Worm (Caenorhabditis elegans) whole organism, L1 larva: ENCODE measurements around the gene ttr-14.

Experiments used
- F16B12.6 ChIP-seq: fragments of 150-350 bp; optimal IDR thresholded peaks from 2 replicates; lab custom pipeline; 2014; ENCODE audit warnings: missing biosample characterization, missing genetic modification characterization
- Y116A8C.19 ChIP-seq: sonication (generic microtip); optimal IDR thresholded peaks from 2 replicates; lab custom pipeline; 2016; ENCODE audit warnings: missing compliant biosample characterization, missing genetic modification characterization, borderline replicate concordance
- aha-1 ChIP-seq: fragments of 150-350 bp; optimal IDR thresholded peaks from 2 replicates; lab custom pipeline; 2014; ENCODE audit warnings: missing biosample characterization, missing genetic modification characterization
- alr-1 ChIP-seq: fragments of 200-800 bp; sonication (Bioruptor generic); optimal IDR thresholded peaks from 2 replicates; lab custom pipeline; 2018; ENCODE audit warnings: borderline replicate concordance, mild to moderate bottlenecking, missing genetic modification characterization, missing compliant biosample characterization
- aly-2 ChIP-seq: fragments of 150-350 bp; optimal IDR thresholded peaks from 2 replicates; lab custom pipeline; 2014; ENCODE audit warnings: missing biosample characterization, missing genetic modification characterization
- ceh-8 ChIP-seq: fragments of 200-800 bp; sonication (Bioruptor generic); optimal IDR thresholded peaks from 2 replicates; lab custom pipeline; 2018; ENCODE audit warnings: mild to moderate bottlenecking, missing genetic modification characterization, moderate library complexity, missing compliant biosample characterization
- ceh-82 ChIP-seq, 3 experiments: fragments of 150-350 bp in 1 of 3; sonication (generic microtip) in 2 of 3; optimal IDR thresholded peaks; 2 replicates each; lab custom pipeline; 2014 to 2017; ENCODE audit warnings: missing biosample characterization in 3 of 3, missing genetic modification characterization in 3 of 3
- ceh-88 ChIP-seq: fragments of 200-800 bp; sonication (Bioruptor generic); IDR thresholded peaks from 2 replicates; pipeline ENCODE4 v1.3.6; 2022; ENCODE audit warnings: missing genetic modification characterization, missing compliant biosample characterization
- ces-1 ChIP-seq: fragments of 150-350 bp; optimal IDR thresholded peaks from 2 replicates; lab custom pipeline; 2014; ENCODE audit warnings: missing biosample characterization, missing genetic modification reagents, missing genetic modification characterization
- dpl-1 ChIP-seq, 3 experiments: fragments of 150-350 bp in 2 of 3; sonication (generic microtip) in 1 of 3; optimal IDR thresholded peaks; 2 replicates each; lab custom pipeline; 2014 to 2017; ENCODE audit warnings: missing biosample characterization in 3 of 3, missing genetic modification characterization in 3 of 3, missing genetic modification reagents in 3 of 3
- efl-1 ChIP-seq, 4 experiments: fragments of 150-350 bp; optimal IDR thresholded peaks in 3 of 4; peaks in 1 of 4; 1 replicate in 1 of 4; 2 replicates in 3 of 4; lab custom pipeline; 2014; ENCODE audit warnings: missing biosample characterization in 2 of 4, missing genetic modification characterization in 2 of 4, missing genetic modification reagents in 2 of 4
- efl-3 ChIP-seq: fragments of 200-800 bp; sonication (Bioruptor generic); optimal IDR thresholded peaks from 2 replicates; lab custom pipeline; 2018; ENCODE audit warnings: mild to moderate bottlenecking, missing genetic modification characterization, missing compliant biosample characterization
- fkh-4 ChIP-seq: sonication (generic microtip); optimal IDR thresholded peaks from 2 replicates; lab custom pipeline; 2016; ENCODE audit warnings: missing compliant biosample characterization, missing genetic modification characterization, borderline replicate concordance
- fkh-8 ChIP-seq: sonication (generic microtip); optimal IDR thresholded peaks from 2 replicates; lab custom pipeline; 2016; ENCODE audit warnings: mild to moderate bottlenecking, missing genetic modification characterization, missing compliant biosample characterization
- fos-1 ChIP-seq: fragments of 150-350 bp; optimal IDR thresholded peaks from 2 replicates; lab custom pipeline; 2014; ENCODE audit warnings: missing biosample characterization, missing genetic modification characterization
- grh-1 ChIP-seq: fragments of 200-800 bp; sonication (Bioruptor generic); IDR thresholded peaks from 2 replicates; pipeline ENCODE4 v1.3.6; 2022; ENCODE audit warnings: missing genetic modification reagents, missing genetic modification characterization, missing compliant biosample characterization
- irx-1 ChIP-seq: sonication (generic microtip); optimal IDR thresholded peaks from 2 replicates; lab custom pipeline; 2016; ENCODE audit warnings: missing genetic modification characterization, missing compliant biosample characterization
- jun-1 ChIP-seq: fragments of 150-350 bp; optimal IDR thresholded peaks from 2 replicates; lab custom pipeline; 2014; ENCODE audit warnings: missing biosample characterization, missing genetic modification reagents, missing genetic modification characterization
- lin-13 ChIP-seq: fragments of 150-350 bp; optimal IDR thresholded peaks from 2 replicates; lab custom pipeline; 2014; ENCODE audit warnings: missing biosample characterization, missing genetic modification reagents, missing genetic modification characterization
- lin-14 ChIP-seq: fragments of 200-800 bp; sonication (Bioruptor generic); optimal IDR thresholded peaks from 2 replicates; lab custom pipeline; 2018; ENCODE audit warnings: mild to moderate bottlenecking, missing genetic modification characterization, moderate library complexity, missing compliant biosample characterization
- lin-15B ChIP-seq: fragments of 150-350 bp; sonication (generic microtip); optimal IDR thresholded peaks from 3 replicates; lab custom pipeline; 2014; ENCODE audit warnings: missing biosample characterization, missing genetic modification characterization
- mab-9 ChIP-seq: fragments of 200-800 bp; sonication (Bioruptor generic); IDR thresholded peaks from 2 replicates; pipeline ENCODE4 v1.3.6; 2022; ENCODE audit warnings: missing genetic modification reagents, missing genetic modification characterization, missing compliant biosample characterization
- mdl-1 ChIP-seq, 2 experiments: fragments of 150-350 bp; optimal IDR thresholded peaks; 2 replicates each; lab custom pipeline; 2014 to 2017; ENCODE audit warnings: missing biosample characterization in 2 of 2, missing genetic modification characterization in 2 of 2, inconsistent platforms in 1 of 2
- mef-2 ChIP-seq: fragments of 150-350 bp; optimal IDR thresholded peaks from 2 replicates; lab custom pipeline; 2014; ENCODE audit warnings: missing biosample characterization, missing genetic modification characterization
- mep-1 ChIP-seq: fragments of 150-350 bp; optimal IDR thresholded peaks from 2 replicates; lab custom pipeline; 2014; ENCODE audit warnings: missing biosample characterization, missing genetic modification characterization
- nhr-11 ChIP-seq: fragments of 150-350 bp; optimal IDR thresholded peaks from 2 replicates; lab custom pipeline; 2014; ENCODE audit warnings: missing biosample characterization, missing genetic modification characterization
- nhr-12 ChIP-seq: sonication (generic microtip); optimal IDR thresholded peaks from 2 replicates; lab custom pipeline; 2017; ENCODE audit warnings: missing biosample characterization, missing genetic modification characterization
- nhr-19 ChIP-seq: fragments of 200-800 bp; sonication (Bioruptor generic); conservative IDR thresholded peaks from 2 replicates; pipeline ENCODE4 v1.3.6; 2022; ENCODE audit warnings: missing genetic modification characterization, missing compliant biosample characterization
- nhr-20 ChIP-seq: sonication (generic microtip); optimal IDR thresholded peaks from 2 replicates; lab custom pipeline; 2016; ENCODE audit warnings: mild to moderate bottlenecking, missing genetic modification characterization, missing compliant biosample characterization
- nhr-237 ChIP-seq: fragments of 150-350 bp; optimal IDR thresholded peaks from 2 replicates; lab custom pipeline; 2014; ENCODE audit warnings: missing biosample characterization, missing genetic modification characterization
- nhr-28 ChIP-seq: fragments of 150-350 bp; optimal IDR thresholded peaks from 2 replicates; lab custom pipeline; 2014; ENCODE audit warnings: missing biosample characterization, missing genetic modification characterization
- nhr-47 ChIP-seq: sonication (generic microtip); optimal IDR thresholded peaks from 2 replicates; lab custom pipeline; 2016; ENCODE audit warnings: mild to moderate bottlenecking, missing genetic modification characterization, moderate library complexity, missing compliant biosample characterization
- nhr-71 ChIP-seq: sonication (generic microtip); optimal IDR thresholded peaks from 2 replicates; lab custom pipeline; 2016; ENCODE audit warnings: mild to moderate bottlenecking, missing genetic modification characterization, moderate library complexity, missing compliant biosample characterization
- nhr-76 ChIP-seq: sonication (generic microtip); optimal IDR thresholded peaks from 2 replicates; lab custom pipeline; 2017; ENCODE audit warnings: missing biosample characterization, missing genetic modification characterization
- nhr-84 ChIP-seq: sonication (generic microtip); optimal IDR thresholded peaks from 2 replicates; lab custom pipeline; 2017; ENCODE audit warnings: missing biosample characterization, missing genetic modification characterization
- pqm-1 ChIP-seq: sonication (generic microtip); optimal IDR thresholded peaks from 3 replicates; lab custom pipeline; 2017; ENCODE audit warnings: missing biosample characterization, missing genetic modification characterization
- skn-1 ChIP-seq: fragments of 150-350 bp; optimal IDR thresholded peaks from 2 replicates; lab custom pipeline; 2014; ENCODE audit warnings: missing biosample characterization, missing genetic modification characterization
- snpc-4 ChIP-seq: fragments of 150-350 bp; optimal IDR thresholded peaks from 2 replicates; lab custom pipeline; 2014; ENCODE audit warnings: missing biosample characterization, missing genetic modification characterization
- snu-23 ChIP-seq: sonication (generic microtip); optimal IDR thresholded peaks from 2 replicates; lab custom pipeline; 2016; ENCODE audit warnings: missing genetic modification characterization, missing compliant biosample characterization
- sox-4 ChIP-seq: sonication (generic microtip); optimal IDR thresholded peaks from 2 replicates; lab custom pipeline; 2016; ENCODE audit warnings: missing genetic modification characterization, missing compliant biosample characterization
- sptf-1 ChIP-seq: fragments of 150-350 bp; optimal IDR thresholded peaks from 2 replicates; lab custom pipeline; 2014; ENCODE audit warnings: missing biosample characterization, missing genetic modification characterization
- sup-37 ChIP-seq: fragments of 200-800 bp; sonication (Bioruptor generic); optimal IDR thresholded peaks from 2 replicates; lab custom pipeline; 2018; ENCODE audit warnings: mild to moderate bottlenecking, missing genetic modification characterization, missing compliant biosample characterization
- swsn-7 ChIP-seq: sonication (generic microtip); optimal IDR thresholded peaks from 2 replicates; lab custom pipeline; 2016; ENCODE audit warnings: missing genetic modification characterization, missing compliant biosample characterization
- tlp-1 ChIP-seq: fragments of 150-350 bp; optimal IDR thresholded peaks from 2 replicates; lab custom pipeline; 2014; ENCODE audit warnings: missing biosample characterization, missing genetic modification characterization
- unc-130 ChIP-seq: fragments of 150-350 bp; optimal IDR thresholded peaks from 2 replicates; lab custom pipeline; 2017; ENCODE audit warnings: missing biosample characterization, missing genetic modification characterization, inconsistent platforms
- unc-86 ChIP-seq: sonication (generic microtip); optimal IDR thresholded peaks from 2 replicates; lab custom pipeline; 2016; ENCODE audit warnings: missing genetic modification characterization, missing compliant biosample characterization
- unc-98 ChIP-seq: fragments of 200-800 bp; sonication (Bioruptor generic); IDR thresholded peaks from 2 replicates; pipeline ENCODE4 v1.3.6; 2022; ENCODE audit warnings: missing genetic modification characterization, missing compliant biosample characterization
- vab-15 ChIP-seq: sonication (generic microtip); optimal IDR thresholded peaks from 2 replicates; lab custom pipeline; 2017; ENCODE audit warnings: missing genotype, mild to moderate bottlenecking, missing genetic modification characterization, missing compliant biosample characterization
- xbp-1 ChIP-seq: sonication (generic microtip); optimal IDR thresholded peaks from 2 replicates; lab custom pipeline; 2016; ENCODE audit warnings: missing genetic modification characterization, missing compliant biosample characterization
- zag-1 ChIP-seq: fragments of 150-350 bp; optimal IDR thresholded peaks from 2 replicates; lab custom pipeline; 2014; ENCODE audit warnings: missing biosample characterization, missing genetic modification characterization
- zip-4 ChIP-seq: fragments of 200-800 bp; sonication (Bioruptor generic); optimal IDR thresholded peaks from 2 replicates; lab custom pipeline; 2018; ENCODE audit warnings: mild to moderate bottlenecking, missing genetic modification characterization, moderate library complexity, missing compliant biosample characterization
- ztf-11 ChIP-seq, 2 experiments: sonication (generic microtip); optimal IDR thresholded peaks; 2 replicates each; lab custom pipeline; 2016 to 2017; ENCODE audit warnings: missing genetic modification characterization in 2 of 2, missing biosample characterization in 1 of 2, missing compliant biosample characterization in 1 of 2

The ttr-14 gene

ce11 chrX:10754532-10754931 lies 32.8 kb upstream of the ttr-14 start:
- TF ChIP-seq efl-3 (GFP tag; lab: Kevin White, UChicago): no peak
- TF ChIP-seq ztf-11 (tag; optimal IDR thresholded peaks at IDR 0.05; lab: Kevin White, UChicago): no peak
- TF ChIP-seq mep-1 (tag; lab: Kevin White, UChicago): no peak
- no peak for TF ChIP-seq fos-1
- TF ChIP-seq ceh-82 (tag; optimal IDR thresholded peaks at IDR 0.05; lab: Kevin White, UChicago): no peak
- no peak for TF ChIP-seq sup-37 (GFP tag; lab: Kevin White, UChicago)
- no peak for TF ChIP-seq F16B12.6 (tag; lab: Kevin White, UChicago)
- TF ChIP-seq snu-23: no peak
- TF ChIP-seq nhr-19 (GFP tag; lab: Robert Waterston, UW): no peak

ce11 chrX:10756185-10756584 lies 31.1 kb upstream of the ttr-14 start:
- TF ChIP-seq mdl-1 (tag; optimal IDR thresholded peaks at IDR 0.05; lab: Kevin White, UChicago): no peak
- no peak for TF ChIP-seq pqm-1 (tag; lab: Kevin White, UChicago)
- TF ChIP-seq nhr-12 (tag; lab: Kevin White, UChicago): no peak
- no peak for TF ChIP-seq aly-2 (tag; lab: Kevin White, UChicago)
- no peak for TF ChIP-seq sup-37 (GFP tag; lab: Kevin White, UChicago)
- TF ChIP-seq jun-1: peak; percentile 45
- TF ChIP-seq swsn-7 (tag; lab: Kevin White, UChicago): no peak
- no peak for TF ChIP-seq nhr-76
- no peak for TF ChIP-seq Y116A8C.19 (tag; lab: Kevin White, UChicago)
- no peak for TF ChIP-seq dpl-1 (GFP tag; optimal IDR thresholded peaks at IDR 0.05; lab: Kevin White, UChicago)
- no peak for TF ChIP-seq nhr-11 (tag; lab: Kevin White, UChicago)
- TF ChIP-seq unc-98 (GFP tag; lab: Robert Waterston, UW): no peak
- TF ChIP-seq skn-1: peak; percentile 30
- peak; percentile 6 for TF ChIP-seq nhr-71 (tag; lab: Kevin White, UChicago)
- peak; percentile 41 for TF ChIP-seq sox-4 (tag; lab: Kevin White, UChicago)
- no peak for TF ChIP-seq mab-9
- peak; percentile 59 for TF ChIP-seq fkh-8 (tag; lab: Kevin White, UChicago)
- no peak for TF ChIP-seq lin-15B
- no peak for TF ChIP-seq nhr-28
- TF ChIP-seq ces-1 (GFP tag; lab: Kevin White, UChicago): no peak
- TF ChIP-seq unc-130 (tag; lab: Kevin White, UChicago): no peak
- TF ChIP-seq lin-14: no peak
- no peak for TF ChIP-seq efl-1 (optimal IDR thresholded peaks at IDR 0.05; lab: Kevin White, UChicago)
- no peak for TF ChIP-seq efl-1 (GFP tag; optimal IDR thresholded peaks at IDR 0.05 in 1 of 2; lab: Kevin White, UChicago)
- TF ChIP-seq lin-13 (GFP tag; lab: Kevin White, UChicago): no peak
- no peak for TF ChIP-seq ceh-8
- no peak for TF ChIP-seq zag-1
- TF ChIP-seq snpc-4 (tag; lab: Kevin White, UChicago): no peak
- peak; percentile 24 for TF ChIP-seq snu-23
- no peak for TF ChIP-seq grh-1 (GFP tag; lab: Robert Waterston, UW)
- TF ChIP-seq sptf-1 (tag; lab: Kevin White, UChicago): no peak
- no peak for TF ChIP-seq aha-1 (tag; lab: Kevin White, UChicago)
- TF ChIP-seq mep-1 (tag; lab: Kevin White, UChicago): no peak
- no peak for TF ChIP-seq ceh-88 (GFP tag; lab: Robert Waterston, UW)
- peak; percentile 55 for TF ChIP-seq nhr-47 (tag; lab: Kevin White, UChicago)
- TF ChIP-seq irx-1 (tag; lab: Kevin White, UChicago): no peak
- TF ChIP-seq nhr-237 (tag; lab: Kevin White, UChicago): no peak
- no peak for TF ChIP-seq fkh-4 (tag; lab: Kevin White, UChicago)
- no peak for TF ChIP-seq vab-15
- no peak for TF ChIP-seq unc-86 (tag; lab: Kevin White, UChicago)
- TF ChIP-seq ceh-82 (tag; optimal IDR thresholded peaks at IDR 0.05; lab: Kevin White, UChicago): peak in 1 of 3 experiments; percentile 6
- no peak for TF ChIP-seq alr-1 (tag; lab: Kevin White, UChicago)
- TF ChIP-seq zip-4: no peak
- TF ChIP-seq nhr-20 (tag; lab: Kevin White, UChicago): no peak
- TF ChIP-seq nhr-84: no peak
- TF ChIP-seq mef-2 (tag; lab: Kevin White, UChicago): no peak
- no peak for TF ChIP-seq ztf-11 (tag; optimal IDR thresholded peaks at IDR 0.05; lab: Kevin White, UChicago)
- no peak for TF ChIP-seq tlp-1 (tag; lab: Kevin White, UChicago)
- no peak for TF ChIP-seq xbp-1 (tag; lab: Kevin White, UChicago)
